Fruit fly (Drosophila melanogaster) whole organism, embryonic: Measurements from ENCODE around the gene CG46464.

Experiments used
- Atf6 ChIP-seq: fragments of 200-800 bp; sonication (Bioruptor generic); IDR thresholded peaks from 2 replicates; pipeline ENCODE4 v1.3.6; 2022; ENCODE audit warnings: missing biosample characterization, missing genetic modification characterization
- Awh ChIP-seq: fragments of 200-800 bp; sonication (Bioruptor generic); IDR thresholded peaks from 2 replicates; pipeline ENCODE4, ENCODE4 v1.3.6; 2022; ENCODE audit warnings: missing biosample characterization, missing genetic modification characterization
- Bgb ChIP-seq: fragments of 200-800 bp; sonication (Bioruptor generic); IDR thresholded peaks from 2 replicates; pipeline ENCODE4 v1.3.6; 2022; ENCODE audit warnings: missing biosample characterization, missing genetic modification characterization; ENCODE audit not compliant: partially characterized antibody
- CG10147 ChIP-seq: fragments of 200-800 bp; sonication (Bioruptor generic); optimal IDR thresholded peaks from 2 replicates; lab custom pipeline; 2019; ENCODE audit warnings: missing biosample characterization, mild to moderate bottlenecking, missing genetic modification characterization, moderate library complexity
- CG11560 ChIP-seq: fragments of 200-800 bp; sonication (Bioruptor generic); IDR thresholded peaks from 3 replicates; pipeline ENCODE4 v1.3.6; 2022; ENCODE audit warnings: missing biosample characterization, missing genetic modification characterization
- CG14014 ChIP-seq: fragments of 200-800 bp; sonication (Bioruptor generic); IDR thresholded peaks from 2 replicates; pipeline ENCODE4 v1.3.6; 2022; ENCODE audit warnings: missing biosample characterization, missing genetic modification characterization
- CG16815 ChIP-seq: fragments of 200-800 bp; sonication (Bioruptor generic); optimal IDR thresholded peaks from 3 replicates; lab custom pipeline; 2017; ENCODE audit warnings: missing biosample characterization, mild to moderate bottlenecking, missing genetic modification characterization
- CG17328 ChIP-seq: fragments of 200-800 bp; sonication (Bioruptor generic); IDR thresholded peaks from 2 replicates; pipeline ENCODE4 v1.3.6; 2022; ENCODE audit warnings: missing biosample characterization, missing genetic modification characterization
- CG17612 ChIP-seq: fragments of 200-800 bp; sonication (Bioruptor generic); IDR thresholded peaks from 2 replicates; pipeline ENCODE4 v1.3.6; 2022; ENCODE audit warnings: missing biosample characterization, missing genetic modification characterization
- CG32532 ChIP-seq: fragments of 200-800 bp; sonication (Bioruptor generic); IDR thresholded peaks from 2 replicates; pipeline ENCODE4 v1.3.6; 2022; ENCODE audit warnings: missing biosample characterization, missing genetic modification characterization
- CG43689 ChIP-seq: fragments of 200-800 bp; sonication (Bioruptor generic); IDR thresholded peaks from 2 replicates; pipeline ENCODE4 v1.3.6; 2022; ENCODE audit warnings: missing biosample characterization, missing genetic modification characterization
- CG4424 ChIP-seq: fragments of 200-800 bp; sonication (Bioruptor generic); optimal IDR thresholded peaks from 3 replicates; lab custom pipeline; 2016; ENCODE audit warnings: missing biosample characterization, missing genetic modification characterization
- CG4820 ChIP-seq: fragments of 200-800 bp; sonication (Bioruptor generic); optimal IDR thresholded peaks from 3 replicates; lab custom pipeline; 2016; ENCODE audit warnings: missing biosample characterization, missing genetic modification characterization
- CG5245 ChIP-seq: fragments of 200-800 bp; sonication (Bioruptor generic); optimal IDR thresholded peaks from 3 replicates; lab custom pipeline; 2016; ENCODE audit warnings: missing biosample characterization, missing genetic modification characterization
- CG5953 ChIP-seq: fragments of 200-800 bp; sonication (Bioruptor generic); IDR thresholded peaks from 2 replicates; pipeline ENCODE4 v1.3.6; 2022; ENCODE audit warnings: missing biosample characterization, missing genetic modification characterization
- CG6813 ChIP-seq: fragments of 200-800 bp; sonication (Bioruptor generic); optimal IDR thresholded peaks from 2 replicates; lab custom pipeline; 2017; ENCODE audit warnings: missing biosample characterization, missing genetic modification characterization, mild to moderate bottlenecking, moderate library complexity, missing genetic modification reagents
- CG6854 ChIP-seq: fragments of 200-800 bp; sonication (Bioruptor generic); optimal IDR thresholded peaks from 3 replicates; lab custom pipeline; 2017; ENCODE audit warnings: missing biosample characterization, mild to moderate bottlenecking, missing genetic modification characterization
- CG8281 ChIP-seq: fragments of 200-800 bp; sonication (Bioruptor generic); optimal IDR thresholded peaks from 2 replicates; lab custom pipeline; 2018; ENCODE audit warnings: missing biosample characterization, mild to moderate bottlenecking, missing genetic modification characterization, moderate library complexity
- CG8290 ChIP-seq, 3 experiments: fragments of 200-800 bp; sonication (Bioruptor generic); optimal IDR thresholded peaks; 2 replicates each; lab custom pipeline; 2016 to 2019; ENCODE audit warnings: missing biosample characterization in 3 of 3, missing genetic modification characterization in 3 of 3, mild to moderate bottlenecking in 2 of 3, moderate library complexity in 1 of 3
- Dip3 ChIP-seq: fragments of 200-800 bp; sonication (Bioruptor generic); optimal IDR thresholded peaks from 3 replicates; lab custom pipeline; 2016; ENCODE audit warnings: missing biosample characterization, missing genetic modification characterization
- Gug ChIP-seq: fragments of 200-800 bp; sonication (Bioruptor generic); IDR thresholded peaks from 4 replicates; pipeline ENCODE4 v1.3.6; 2022; ENCODE audit warnings: missing biosample characterization, missing genetic modification characterization
- HLH4C ChIP-seq: fragments of 200-800 bp; sonication (Bioruptor generic); IDR thresholded peaks from 3 replicates; pipeline ENCODE4 v1.3.6; 2022; ENCODE audit warnings: missing biosample characterization, missing genetic modification characterization; ENCODE audit not compliant: partially characterized antibody
- Hmr ChIP-seq: fragments of 200-800 bp; sonication (Bioruptor generic); optimal IDR thresholded peaks from 3 replicates; lab custom pipeline; 2017; ENCODE audit warnings: mild to moderate bottlenecking, missing biosample characterization, missing genetic modification reagents, missing genetic modification characterization
- Lim3 ChIP-seq: fragments of 200-800 bp; sonication (Bioruptor generic); IDR thresholded peaks from 2 replicates; pipeline ENCODE4 v1.3.6; 2022; ENCODE audit warnings: missing biosample characterization, missing genetic modification characterization
- MBD-R2 ChIP-seq: fragments of 200-800 bp; sonication (Bioruptor generic); IDR thresholded peaks from 2 replicates; pipeline ENCODE4 v1.3.6; 2022; ENCODE audit warnings: missing biosample characterization, missing genetic modification characterization
- Meics ChIP-seq: fragments of 200-800 bp; sonication (Bioruptor generic); optimal IDR thresholded peaks from 2 replicates; lab custom pipeline; 2017; ENCODE audit warnings: missing biosample characterization, mild to moderate bottlenecking, missing genetic modification characterization
- NFAT ChIP-seq: fragments of 200-800 bp; sonication (Bioruptor generic); IDR thresholded peaks from 2 replicates; pipeline ENCODE4 v1.3.6; 2022; ENCODE audit warnings: missing biosample characterization, missing genetic modification characterization
- Nf-YB ChIP-seq: fragments of 200-800 bp; sonication (Bioruptor generic); optimal IDR thresholded peaks from 3 replicates; lab custom pipeline; 2019; ENCODE audit warnings: missing biosample characterization, mild to moderate bottlenecking, missing genetic modification characterization, moderate library complexity
- Oaz ChIP-seq: fragments of 200-800 bp; sonication (Bioruptor generic); IDR thresholded peaks from 2 replicates; pipeline ENCODE4 v1.3.6; 2022; ENCODE audit warnings: missing biosample characterization, missing genetic modification characterization
- Pdp1 ChIP-seq, 2 experiments: fragments of 200-800 bp; sonication (Bioruptor generic); optimal IDR thresholded peaks; 3 replicates each; lab custom pipeline; 2016; ENCODE audit warnings: missing biosample characterization in 2 of 2, missing genetic modification characterization in 2 of 2, mild to moderate bottlenecking in 1 of 2, moderate library complexity in 1 of 2
- Rfx ChIP-seq: fragments of 200-800 bp; sonication (Bioruptor generic); IDR thresholded peaks from 2 replicates; pipeline ENCODE4 v1.3.6; 2022; ENCODE audit warnings: missing biosample characterization, missing genetic modification characterization
- Side ChIP-seq: fragments of 200-800 bp; sonication (Bioruptor generic); optimal IDR thresholded peaks from 2 replicates; lab custom pipeline; 2016; ENCODE audit warnings: missing biosample characterization, missing genetic modification characterization
- TFAM ChIP-seq: fragments of 200-800 bp; sonication (Bioruptor generic); optimal IDR thresholded peaks from 2 replicates; lab custom pipeline; 2017; ENCODE audit warnings: missing biosample characterization, missing genetic modification characterization, inconsistent platforms
- Trl ChIP-seq, 3 experiments: fragments of >200 bp in 2 of 3; fragments of 200-800 bp in 1 of 3; sonication (Bioruptor generic) in 1 of 3; optimal IDR thresholded peaks; 2 replicates in 1 of 3; 3 replicates in 2 of 3; lab custom pipeline; 2016 to 2017; ENCODE audit warnings: missing biosample characterization in 1 of 3, missing genetic modification characterization in 1 of 3
- Xbp1 ChIP-seq: fragments of 200-800 bp; sonication (Bioruptor generic); optimal IDR thresholded peaks from 3 replicates; lab custom pipeline; 2016; ENCODE audit warnings: missing biosample characterization, mild to moderate bottlenecking, missing genetic modification characterization
- al ChIP-seq: fragments of 200-800 bp; sonication (Bioruptor generic); IDR thresholded peaks from 2 replicates; pipeline ENCODE4 v1.3.6; 2022; ENCODE audit warnings: missing biosample characterization, missing genetic modification characterization
- bsh ChIP-seq, 2 experiments: fragments of 200-800 bp; sonication (Bioruptor generic); optimal IDR thresholded peaks; 2 replicates each; lab custom pipeline; 2017 to 2018; ENCODE audit warnings: mild to moderate bottlenecking in 2 of 2, missing biosample characterization in 2 of 2, missing genetic modification characterization in 2 of 2, moderate library complexity in 1 of 2
- cwo ChIP-seq: fragments of 200-800 bp; sonication (Bioruptor generic); optimal IDR thresholded peaks from 3 replicates; lab custom pipeline; 2017; ENCODE audit warnings: missing biosample characterization, missing genetic modification characterization, mild to moderate bottlenecking, moderate library complexity, missing genetic modification reagents
- dpn ChIP-seq, 2 experiments: fragments of 200-800 bp; sonication (Bioruptor generic); optimal IDR thresholded peaks; 3 replicates each; lab custom pipeline; 2016; ENCODE audit warnings: missing biosample characterization in 2 of 2, missing genetic modification characterization in 2 of 2
- dysf ChIP-seq: fragments of 200-800 bp; sonication (Bioruptor generic); IDR thresholded peaks from 3 replicates; pipeline ENCODE4 v1.3.6; 2022; ENCODE audit warnings: missing biosample characterization, missing genetic modification characterization
- ftz-f1 ChIP-seq: fragments of 200-800 bp; sonication (Bioruptor generic); optimal IDR thresholded peaks from 2 replicates; lab custom pipeline; 2016; ENCODE audit warnings: missing biosample characterization, missing genetic modification characterization
- gt ChIP-seq: fragments of 200-800 bp; sonication (Bioruptor generic); IDR thresholded peaks from 2 replicates; pipeline ENCODE4 v1.3.6; 2022; ENCODE audit warnings: missing biosample characterization, missing genetic modification characterization
- jigr1 ChIP-seq: fragments of 200-800 bp; sonication (Bioruptor generic); IDR thresholded peaks from 3 replicates; pipeline ENCODE4 v1.3.6; 2022; ENCODE audit warnings: missing biosample characterization, missing genetic modification characterization
- lilli ChIP-seq: fragments of 200-800 bp; sonication (Bioruptor generic); optimal IDR thresholded peaks from 3 replicates; lab custom pipeline; 2016; ENCODE audit warnings: missing biosample characterization, missing genetic modification characterization
- lola ChIP-seq, 3 experiments: fragments of >200 bp in 2 of 3; fragments of 200-800 bp in 1 of 3; sonication (Bioruptor generic) in 1 of 3; optimal IDR thresholded peaks; 2 replicates each; lab custom pipeline; 2017 to 2019; ENCODE audit warnings: missing biosample characterization in 3 of 3, missing genetic modification characterization in 3 of 3, mild to moderate bottlenecking in 1 of 3, moderate library complexity in 1 of 3
- nerfin-1 ChIP-seq: fragments of 200-800 bp; sonication (Bioruptor generic); optimal IDR thresholded peaks from 3 replicates; lab custom pipeline; 2019; ENCODE audit warnings: missing biosample characterization, mild to moderate bottlenecking, missing genetic modification characterization, moderate library complexity
- row ChIP-seq: fragments of 200-800 bp; sonication (Bioruptor generic); IDR thresholded peaks from 3 replicates; pipeline ENCODE4 v1.3.6; 2022; ENCODE audit warnings: missing biosample characterization, missing genetic modification characterization
- wor ChIP-seq: fragments of 200-800 bp; sonication (Bioruptor generic); IDR thresholded peaks from 2 replicates; pipeline ENCODE4 v1.3.6; 2022; ENCODE audit warnings: missing biosample characterization, missing genetic modification characterization
- zfh1 ChIP-seq: fragments of 200-800 bp; sonication (Bioruptor generic); IDR thresholded peaks from 3 replicates; pipeline ENCODE4 v1.3.6; 2022; ENCODE audit warnings: missing biosample characterization, missing genetic modification characterization

CG46464 gene

DNA sequence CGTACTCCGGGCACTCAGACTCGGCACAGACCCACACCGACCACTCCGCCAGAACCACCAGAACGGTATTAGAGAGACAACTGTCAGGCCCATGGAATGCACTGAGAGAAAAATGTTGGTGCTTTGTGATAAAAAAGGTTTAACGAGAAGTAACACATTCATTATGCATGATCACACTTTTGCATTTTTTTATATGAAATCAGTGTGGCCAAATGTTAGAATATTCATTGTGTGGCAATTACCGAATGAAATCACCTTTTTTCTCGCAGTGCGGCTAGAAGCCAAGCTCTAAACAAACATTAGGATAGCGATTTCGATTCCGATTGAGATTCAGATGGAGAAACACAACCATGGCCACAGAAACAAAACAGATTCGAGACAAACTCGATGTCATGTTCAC is 21.7 kb upstream of the CG46464 start (continued):
- TF ChIP-seq cwo (GFP tag; lab: Kevin White, UChicago) (peak; percentile 38), Side (GFP tag; lab: Kevin White, UChicago) (peak; percentile 37), Pdp1 (GFP tag; optimal IDR thresholded peaks at IDR 0.05; lab: Kevin White, UChicago) (peak; percentile 16 to 22), al (GFP tag; lab: Robert Waterston, UW) (0 out of 2 replicates have a peak, but pooled peaks have one; percentile 56), NFAT (GFP tag; lab: Robert Waterston, UW) (peak; percentile 49; the same call in 1 of the 2 replicates), HLH4C (GFP tag; lab: Robert Waterston, UW) (no peak), nerfin-1 (tag; lab: Kevin White, UChicago) (no peak), CG11560 (tag; lab: Robert Waterston, UW) (peak; percentile 46; the same call in 1 of the 3 replicates), CG5953 (GFP tag; lab: Robert Waterston, UW) (no peak), CG10147 (peak; percentile 35), dysf (peak; percentile 69; the same call in 2 of the 3 replicates), Dip3 (peak; percentile 29), Hmr (GFP tag; lab: Kevin White, UChicago) (peak; percentile 32), Awh (GFP tag; lab: Robert Waterston, UW) (no peak), CG5245 (GFP tag; lab: Kevin White, UChicago) (peak; percentile 15), ftz-f1 (GFP tag; lab: Kevin White, UChicago) (no peak), CG17328 (GFP tag; lab: Robert Waterston, UW) (0 out of 2 replicates have a peak, but pooled peaks have one; percentile 27), lilli (GFP tag; lab: Kevin White, UChicago) (peak; percentile 42), jigr1 (GFP tag; lab: Robert Waterston, UW) (no peak), Bgb (GFP tag; lab: Robert Waterston, UW) (no peak), TFAM (GFP tag; lab: Kevin White, UChicago) (no peak), Nf-YB (GFP tag; lab: Kevin White, UChicago) (no peak), Rfx (GFP tag; lab: Robert Waterston, UW) (peak; percentile 74), CG17612 (GFP tag; lab: Robert Waterston, UW) (no peak), CG8290 (GFP tag; optimal IDR thresholded peaks at IDR 0.05; lab: Kevin White, UChicago) (peak; percentile 9), CG8290 (tag; optimal IDR thresholded peaks at IDR 0.05; lab: Kevin White, UChicago) (no peak), CG6854 (GFP tag; lab: Kevin White, UChicago) (no peak), zfh1 (GFP tag; lab: Robert Waterston, UW) (peak; percentile 57; the same call in 2 of the 3 replicates), Lim3 (GFP tag; lab: Robert Waterston, UW) (no peak), Gug (GFP tag; lab: Robert Waterston, UW) (0 out of 4 replicates have a peak, but pooled peaks have one; percentile 9), Meics (GFP tag; lab: Kevin White, UChicago) (peak; percentile 59), MBD-R2 (GFP tag; lab: Robert Waterston, UW) (peak; percentile 31; the same call in 1 of the 2 replicates), Xbp1 (peak; percentile 37), row (peak; percentile 62), CG4424 (GFP tag; lab: Kevin White, UChicago) (peak; percentile 21), CG43689 (GFP tag; lab: Robert Waterston, UW) (no peak), dpn (GFP tag; optimal IDR thresholded peaks at IDR 0.05; lab: Kevin White, UChicago) (peak; percentile 40 to 51), CG14014 (GFP tag; lab: Robert Waterston, UW) (peak; percentile 53; the same call in 1 of the 2 replicates), CG6813 (GFP tag; lab: Kevin White, UChicago) (peak; percentile 29), Atf6 (0 out of 2 replicates have a peak, but pooled peaks have one; percentile 37), Oaz (no peak), lola (GFP tag; optimal IDR thresholded peaks at IDR 0.05; lab: Kevin White, UChicago) (no peak), CG8281 (no peak), CG16815 (GFP tag; lab: Kevin White, UChicago) (no peak), wor (GFP tag; lab: Robert Waterston, UW) (no peak), gt (GFP tag; lab: Robert Waterston, UW) (no peak), Trl (optimal IDR thresholded peaks at IDR 0.05; lab: Kevin White, UChicago) (no peak), Trl (GFP tag; optimal IDR thresholded peaks at IDR 0.05; lab: Kevin White, UChicago) (no peak), CG4820 (peak; percentile 14), bsh (GFP tag; optimal IDR thresholded peaks at IDR 0.05; lab: Kevin White, UChicago) (peak in 1 of 2 experiments; percentile 31), CG32532 (GFP tag; lab: Robert Waterston, UW) (peak; percentile 53; the same call in 1 of the 2 replicates)
